Worm (Caenorhabditis elegans) whole organism, L4/young adult: ENCODE measurements around the gene gst-2.

Experiments used
- dao-5 ChIP-seq: sonication (generic microtip); optimal IDR thresholded peaks from 2 replicates; lab custom pipeline; 2016; ENCODE audit warnings: missing genotype, missing genetic modification characterization, moderate library complexity, missing compliant biosample characterization
- him-1 ChIP-seq: sonication (generic microtip); optimal IDR thresholded peaks from 2 replicates; lab custom pipeline; 2016; ENCODE audit warnings: missing genotype, missing genetic modification reagents, missing genetic modification characterization, missing compliant biosample characterization

- no peak for TF ChIP-seq dao-5 (tag; lab: Kevin White, UChicago)
- TF ChIP-seq him-1, result no peak
Measured at ce11 chrIV:10135817-10136216, 6.0 kb downstream of the gst-2 start, which contains the start of gene K08F4.5.
